Fruit fly (Drosophila melanogaster): ENCODE data around the gene skd.

skd gene

dm6 chr3L:21036257-21036957, 9.2 kb upstream of the skd start (continued):
- TF ChIP-seq Hr39 (optimal IDR thresholded peaks at IDR 0.05) (no peak), GATAe (GFP tag; conservative IDR thresholded peaks at IDR 0.05) (peak; percentile 89), CG12155 (GFP tag; optimal IDR thresholded peaks at IDR 0.05) (no peak), CG13296 (GFP tag; optimal IDR thresholded peaks at IDR 0.05) (peak; percentile 39), Rfx (GFP tag; IDR thresholded peaks at IDR 0.05) (no peak), HLH3B (GFP tag; IDR thresholded peaks at IDR 0.05) (0 out of 2 replicates have a peak, but pooled peaks have one; percentile 5), sc (optimal IDR thresholded peaks at IDR 0.05) (no peak), sc (GFP tag; optimal IDR thresholded peaks at IDR 0.05) (no peak), Nf-YC (tag; optimal IDR thresholded peaks at IDR 0.05) (no peak), CG17568 (GFP tag; optimal IDR thresholded peaks at IDR 0.05) (peak; percentile 7), CG34224 (GFP tag; IDR thresholded peaks at IDR 0.05; ENCODE audit: partially characterized antibody) (peak; percentile 26; the same call in 1 of the 3 replicates), CG12659 (GFP tag; optimal IDR thresholded peaks at IDR 0.05) (no peak), CG3995 (GFP tag; optimal IDR thresholded peaks at IDR 0.05) (no peak), CG12942 (GFP tag; optimal IDR thresholded peaks at IDR 0.05) (no peak), CG2199 (GFP tag; IDR thresholded peaks at IDR 0.05) (no peak), CG17912 (GFP tag; optimal IDR thresholded peaks at IDR 0.05) (peak; percentile 41), CG15479 (GFP tag; optimal IDR thresholded peaks at IDR 0.05) (peak; percentile 98), Dad (GFP tag; optimal IDR thresholded peaks at IDR 0.05) (no peak), CG1602 (GFP tag; optimal IDR thresholded peaks at IDR 0.05) (no peak), CG3847 (GFP tag; IDR thresholded peaks at IDR 0.05) (no peak), sim (GFP tag; IDR thresholded peaks at IDR 0.05) (no peak), oc (tag; optimal IDR thresholded peaks at IDR 0.05) (no peak), gem (tag; optimal IDR thresholded peaks at IDR 0.05) (no peak), gcm2 (GFP tag; optimal IDR thresholded peaks at IDR 0.05) (no peak), mam (GFP tag; optimal IDR thresholded peaks at IDR 0.05) (no peak), Xrp1 (GFP tag; IDR thresholded peaks at IDR 0.05) (0 out of 2 replicates have a peak, but pooled peaks have one; percentile 30), CG9817 (tag; optimal IDR thresholded peaks at IDR 0.05) (no peak), abd-A (tag; optimal IDR thresholded peaks at IDR 0.05) (no peak), Dek (tag; optimal IDR thresholded peaks at IDR 0.05) (no peak), slp2 (GFP tag; optimal IDR thresholded peaks at IDR 0.05) (no peak), kay (GFP tag; optimal IDR thresholded peaks at IDR 0.05) (no peak), emc (GFP tag; optimal IDR thresholded peaks at IDR 0.05) (no peak), TFAM (GFP tag; optimal IDR thresholded peaks at IDR 0.05) (no peak), zen (tag; optimal IDR thresholded peaks at IDR 0.05) (peak; percentile 18), CG11085 (GFP tag; IDR thresholded peaks at IDR 0.05) (no peak), chm (GFP tag; IDR thresholded peaks at IDR 0.05) (no peak), Hr51 (GFP tag; optimal IDR thresholded peaks at IDR 0.05) (no peak), CG8290 (GFP tag; optimal IDR thresholded peaks at IDR 0.05) (no peak), CG8290 (tag; optimal IDR thresholded peaks at IDR 0.05) (peak in 1 of 2 experiments; percentile 20), CG10654 (GFP tag; optimal IDR thresholded peaks at IDR 0.05) (no peak), chinmo (GFP tag; IDR thresholded peaks at IDR 0.05; ENCODE audit: partially characterized antibody) (peak; percentile 82; the same call in 2 of the 4 replicates), Hmr (GFP tag; optimal IDR thresholded peaks at IDR 0.05) (peak; percentile 20), ftz-f1 (GFP tag; optimal IDR thresholded peaks at IDR 0.05) (no peak), peb (GFP tag; IDR thresholded peaks at IDR 0.05) (no peak), BtbVII (GFP tag; optimal IDR thresholded peaks at IDR 0.05) (peak; percentile 7), gsb-n (tag; optimal IDR thresholded peaks at IDR 0.05) (no peak), CG15269 (tag; optimal IDR thresholded peaks at IDR 0.05) (no peak), ranshi (GFP tag; IDR thresholded peaks at IDR 0.05) (no peak), twi (tag; optimal IDR thresholded peaks at IDR 0.05) (no peak), sima (GFP tag; optimal IDR thresholded peaks at IDR 0.05) (no peak), CG8765 (GFP tag; IDR thresholded peaks at IDR 0.05) (no peak), CG8478 (optimal IDR thresholded peaks at IDR 0.05) (no peak)
